Fruit fly (Drosophila melanogaster): ENCODE data around the gene pcx.

Gene pcx

DNA sequence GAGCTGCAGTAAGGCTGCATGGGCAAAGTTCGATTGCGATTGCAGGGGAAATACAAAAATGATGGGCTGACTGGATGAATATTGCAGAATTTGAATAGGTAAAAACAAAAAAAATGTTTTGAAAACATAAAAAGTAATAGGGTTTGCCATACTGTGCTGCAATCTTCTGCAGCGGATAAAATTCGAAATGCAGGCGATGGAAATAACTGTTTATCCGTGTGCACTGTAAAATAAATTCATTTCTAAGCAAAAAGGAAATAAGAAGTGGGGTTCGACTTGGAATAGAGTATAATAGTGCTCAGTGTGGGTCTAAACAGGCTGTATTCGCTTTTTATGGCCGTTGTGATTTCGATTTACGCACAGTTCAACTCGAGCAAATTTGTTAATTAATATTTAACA lies 31.3 kb upstream of the pcx start, which contains the start of gene CG14053:
CG14053 (minus strand) TSS at position 101 of the 399 bp plus-strand sequence.
- TF ChIP-seq pfk (GFP tag; optimal IDR thresholded peaks at IDR 0.05) (no peak), Ets65A (GFP tag) (peak; percentile 19), D19A (tag; optimal IDR thresholded peaks at IDR 0.05) (peak; percentile 23)

DNA sequence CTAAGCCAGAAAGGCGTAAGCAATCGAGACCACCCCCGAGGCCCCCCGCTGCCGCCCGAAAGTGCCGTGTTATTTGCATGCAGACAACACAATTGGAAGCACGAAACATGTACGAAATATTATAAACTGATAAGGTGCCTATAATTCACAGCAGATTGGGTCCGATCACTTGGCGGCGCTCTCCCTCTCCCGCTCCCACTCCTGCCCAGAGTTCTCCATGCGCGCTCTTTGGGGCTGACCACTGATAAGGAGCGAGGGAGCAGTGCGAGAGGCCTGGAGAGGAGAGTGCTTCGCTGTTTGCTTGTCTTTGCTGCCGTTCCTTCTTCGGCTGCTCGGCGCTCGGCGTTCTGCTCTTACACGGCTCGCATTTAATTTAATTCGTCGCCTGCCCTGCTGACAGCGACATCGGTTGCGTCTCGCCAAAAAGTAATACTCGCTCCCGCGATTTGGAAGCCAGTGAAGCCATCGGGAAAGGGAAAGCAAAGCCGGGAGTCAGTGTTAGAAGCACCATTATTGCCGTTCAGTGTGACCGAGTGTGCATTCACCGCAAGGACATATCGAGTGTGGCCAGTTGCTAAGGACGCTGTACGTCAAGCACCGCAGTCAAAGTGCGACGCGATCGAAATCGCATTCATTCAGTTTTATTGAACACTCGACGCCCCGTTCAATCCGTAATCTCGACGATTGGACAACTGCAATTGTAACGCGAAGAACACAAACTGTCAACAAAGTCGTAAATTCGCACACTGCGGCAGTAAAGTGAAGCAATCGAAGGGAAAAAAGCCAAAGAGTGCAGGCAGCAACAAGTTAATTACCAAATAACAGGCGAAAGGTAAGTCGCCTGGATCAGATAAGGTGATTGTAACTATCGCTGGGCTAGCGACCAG lies 30.6 kb upstream of the pcx start:
- TF ChIP-seq Blimp-1 (GFP tag; optimal IDR thresholded peaks at IDR 0.05) (no peak), ase (GFP tag; IDR thresholded peaks at IDR 0.05) (no peak), Dref (GFP tag; IDR thresholded peaks at IDR 0.05) (no peak), D (optimal IDR thresholded peaks at IDR 0.05) (no peak), D (GFP tag; optimal IDR thresholded peaks at IDR 0.05) (no peak), Dll (GFP tag; IDR thresholded peaks at IDR 0.05; ENCODE audit: partially characterized antibody) (0 out of 4 replicates have a peak, but pooled peaks have one; percentile 35), CG7928 (GFP tag; optimal IDR thresholded peaks at IDR 0.05) (no peak), CG6765 (GFP tag; optimal IDR thresholded peaks at IDR 0.05) (no peak), CG8944 (GFP tag; optimal IDR thresholded peaks at IDR 0.05) (no peak), gfzf (GFP tag; optimal IDR thresholded peaks at IDR 0.05) (no peak), exex (tag; optimal IDR thresholded peaks at IDR 0.05) (peak; percentile 75), pita (GFP tag; optimal IDR thresholded peaks at IDR 0.05) (no peak), CG14441 (GFP tag; IDR thresholded peaks at IDR 0.05) (0 out of 2 replicates have a peak, but pooled peaks have one; percentile 5), CG13287 (GFP tag; IDR thresholded peaks at IDR 0.05; ENCODE audit: partially characterized antibody) (peak; percentile 13; the same call in 1 of the 2 replicates), sug (tag; optimal IDR thresholded peaks at IDR 0.05) (peak; percentile 94), CG12769 (tag; optimal IDR thresholded peaks at IDR 0.05) (peak; percentile 57), Lhr (GFP tag; optimal IDR thresholded peaks at IDR 0.05) (no peak), kay (GFP tag; optimal IDR thresholded peaks at IDR 0.05) (no peak), hkb (optimal IDR thresholded peaks at IDR 0.05) (no peak), hkb (GFP tag; IDR thresholded peaks at IDR 0.05) (no peak), CG7745 (tag; optimal IDR thresholded peaks at IDR 0.05) (no peak), sens-2 (GFP tag; IDR thresholded peaks at IDR 0.05) (no peak), CG10543 (GFP tag; optimal IDR thresholded peaks at IDR 0.05) (peak; percentile 58), Dbx (GFP tag; IDR thresholded peaks at IDR 0.05) (no peak), cad (GFP tag; optimal IDR thresholded peaks at IDR 0.05) (no peak), gsb-n (tag; optimal IDR thresholded peaks at IDR 0.05) (no peak), CG17385 (GFP tag; optimal IDR thresholded peaks at IDR 0.05) (peak; percentile 2), CG34224 (GFP tag; IDR thresholded peaks at IDR 0.05; ENCODE audit: partially characterized antibody) (peak; percentile 44; the same call in 1 of the 3 replicates), Ets65A (GFP tag) (peak; percentile 70), Doc3 (GFP tag; IDR thresholded peaks at IDR 0.05; ENCODE audit: partially characterized antibody) (0 out of 3 replicates have a peak, but pooled peaks have one; percentile 33), Adf1 (GFP tag; IDR thresholded peaks at IDR 0.05) (peak; percentile 28; the same call in 1 of the 2 replicates), CG18011 (GFP tag; optimal IDR thresholded peaks at IDR 0.05) (no peak), mld (GFP tag; IDR thresholded peaks at IDR 0.05; ENCODE audit: partially characterized antibody) (no peak), pros (GFP tag; optimal IDR thresholded peaks at IDR 0.05) (no peak), CG34376 (GFP tag; optimal IDR thresholded peaks at IDR 0.05) (peak; percentile 58), BtbVII (GFP tag; optimal IDR thresholded peaks at IDR 0.05) (no peak), Gsc (GFP tag; IDR thresholded peaks at IDR 0.05) (no peak), cwo (GFP tag; optimal IDR thresholded peaks at IDR 0.05) (peak; percentile 4), lab (GFP tag; optimal IDR thresholded peaks at IDR 0.05) (peak; percentile 36), hbn (GFP tag; IDR thresholded peaks at IDR 0.05; ENCODE audit: partially characterized antibody) (0 out of 2 replicates have a peak, but pooled peaks have one; percentile 17), crol (GFP tag; IDR thresholded peaks at IDR 0.05) (peak; percentile 75), CG14965 (GFP tag; optimal IDR thresholded peaks at IDR 0.05; ENCODE audit: borderline replicate concordance) (no peak), Pdp1 (GFP tag; optimal IDR thresholded peaks at IDR 0.05) (peak in 1 of 2 experiments; percentile 17)
